Fruit fly (Drosophila melanogaster): Measurements from ENCODE around the gene CG31323.

Gene CG31323

DNA sequence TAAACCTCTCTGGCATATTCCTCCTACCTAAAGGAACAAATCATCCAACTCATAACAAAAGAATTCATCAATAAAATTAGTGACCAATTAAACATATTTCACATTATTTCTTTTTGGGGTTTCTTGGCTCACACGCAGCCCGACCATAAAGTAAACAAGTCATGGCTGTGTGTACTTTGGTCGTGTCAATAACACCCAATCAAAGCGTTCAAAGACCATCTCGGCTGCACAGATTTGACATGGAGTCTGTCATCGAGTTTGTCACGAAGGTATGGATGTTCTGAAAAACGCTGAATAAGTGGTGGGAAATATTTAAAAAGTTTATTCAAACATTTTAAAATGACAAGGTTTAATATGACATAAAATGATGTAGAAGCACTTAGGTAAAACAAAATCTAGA, 40.1 kb upstream of the CG31323 start (continued):
- TF ChIP-seq CG1024 (GFP tag; IDR thresholded peaks at IDR 0.05) (peak; percentile 67; the same call in 1 of the 2 replicates), sug (tag; optimal IDR thresholded peaks at IDR 0.05) (peak; percentile 12), CG18619 (GFP tag; optimal IDR thresholded peaks at IDR 0.05) (peak; percentile 3), Side (GFP tag; optimal IDR thresholded peaks at IDR 0.05) (peak; percentile 19), CG10274 (GFP tag; optimal IDR thresholded peaks at IDR 0.05) (no peak), CG3847 (GFP tag; IDR thresholded peaks at IDR 0.05) (no peak), hkb (optimal IDR thresholded peaks at IDR 0.05) (no peak), hkb (GFP tag; IDR thresholded peaks at IDR 0.05) (peak; percentile 52; the same call in 1 of the 2 replicates), CG8290 (GFP tag; optimal IDR thresholded peaks at IDR 0.05) (no peak), CG8290 (tag; optimal IDR thresholded peaks at IDR 0.05) (peak in 1 of 2 experiments; percentile 70), ken (GFP tag; IDR thresholded peaks at IDR 0.05) (peak; percentile 60; the same call in 2 of the 3 replicates), wek (GFP tag; optimal IDR thresholded peaks at IDR 0.05) (peak; percentile 67), HmgD (GFP tag; optimal IDR thresholded peaks at IDR 0.05) (no peak), NK7.1 (GFP tag; optimal IDR thresholded peaks at IDR 0.05) (no peak), CG10959 (GFP tag; IDR thresholded peaks at IDR 0.05) (no peak), Max (GFP tag; optimal IDR thresholded peaks at IDR 0.05) (peak; percentile 1), CG5953 (GFP tag; IDR thresholded peaks at IDR 0.05) (peak; percentile 55; the same call in 1 of the 2 replicates), CG9727 (GFP tag; optimal IDR thresholded peaks at IDR 0.05) (peak; percentile 28), luna (GFP tag; optimal IDR thresholded peaks at IDR 0.05) (peak; percentile 16), chif (GFP tag; optimal IDR thresholded peaks at IDR 0.05) (peak in 1 of 2 experiments; percentile 43), dpn (GFP tag; optimal IDR thresholded peaks at IDR 0.05) (peak; percentile 4 to 36), ap (GFP tag; IDR thresholded peaks at IDR 0.05) (0 out of 2 replicates have a peak, but pooled peaks have one; percentile 4), shn (GFP tag; optimal IDR thresholded peaks at IDR 0.05) (peak; percentile 31), corto (GFP tag; optimal IDR thresholded peaks at IDR 0.05) (no peak), sens (GFP tag) (peak; percentile 93), bbx (GFP tag; IDR thresholded peaks at IDR 0.05; ENCODE audit: partially characterized antibody) (no peak), Vsx1 (GFP tag; optimal IDR thresholded peaks at IDR 0.05) (peak; percentile 49), grau (tag; optimal IDR thresholded peaks at IDR 0.05) (peak; percentile 12), CG15011 (GFP tag; optimal IDR thresholded peaks at IDR 0.05) (no peak), Fer3 (tag; optimal IDR thresholded peaks at IDR 0.05) (peak; percentile 53), CG5180 (GFP tag; optimal IDR thresholded peaks at IDR 0.05) (peak; percentile 31), CG15601 (tag; optimal IDR thresholded peaks at IDR 0.05) (peak; percentile 54), CG16779 (GFP tag; IDR thresholded peaks at IDR 0.05) (peak; percentile 59; the same call in 1 of the 2 replicates), CG8944 (GFP tag; optimal IDR thresholded peaks at IDR 0.05) (peak; percentile 34), grn (GFP tag; optimal IDR thresholded peaks at IDR 0.05) (peak; percentile 4), ATbp (GFP tag; optimal IDR thresholded peaks at IDR 0.05) (peak; percentile 74), CG43689 (GFP tag; IDR thresholded peaks at IDR 0.05) (peak; percentile 69; the same call in 1 of the 2 replicates), CG8089 (GFP tag; optimal IDR thresholded peaks at IDR 0.05) (peak; percentile 9), Trl (optimal IDR thresholded peaks at IDR 0.05) (no peak), Trl (GFP tag; optimal IDR thresholded peaks at IDR 0.05) (peak; percentile 32), PHDP (tag; optimal IDR thresholded peaks at IDR 0.05) (peak; percentile 62), CG12769 (tag; optimal IDR thresholded peaks at IDR 0.05) (peak; percentile 47), Aef1 (GFP tag; IDR thresholded peaks at IDR 0.05) (no peak), Adf1 (GFP tag; IDR thresholded peaks at IDR 0.05) (no peak), CG17912 (GFP tag; optimal IDR thresholded peaks at IDR 0.05) (peak; percentile 70), cg (GFP tag; optimal IDR thresholded peaks at IDR 0.05) (no peak), seq (GFP tag; IDR thresholded peaks at IDR 0.05) (peak; percentile 79), mam (GFP tag; optimal IDR thresholded peaks at IDR 0.05) (peak; percentile 19), onecut (GFP tag; IDR thresholded peaks at IDR 0.05) (peak; percentile 62; the same call in 1 of the 2 replicates), CG7839 (tag; optimal IDR thresholded peaks at IDR 0.05) (peak; percentile 29), CG15514 (GFP tag; optimal IDR thresholded peaks at IDR 0.05) (peak; percentile 31), CG13624 (GFP tag; optimal IDR thresholded peaks at IDR 0.05) (peak; percentile 1)
